Fruit fly (Drosophila melanogaster): ENCODE results near the gene toc.

The toc gene

DNA sequence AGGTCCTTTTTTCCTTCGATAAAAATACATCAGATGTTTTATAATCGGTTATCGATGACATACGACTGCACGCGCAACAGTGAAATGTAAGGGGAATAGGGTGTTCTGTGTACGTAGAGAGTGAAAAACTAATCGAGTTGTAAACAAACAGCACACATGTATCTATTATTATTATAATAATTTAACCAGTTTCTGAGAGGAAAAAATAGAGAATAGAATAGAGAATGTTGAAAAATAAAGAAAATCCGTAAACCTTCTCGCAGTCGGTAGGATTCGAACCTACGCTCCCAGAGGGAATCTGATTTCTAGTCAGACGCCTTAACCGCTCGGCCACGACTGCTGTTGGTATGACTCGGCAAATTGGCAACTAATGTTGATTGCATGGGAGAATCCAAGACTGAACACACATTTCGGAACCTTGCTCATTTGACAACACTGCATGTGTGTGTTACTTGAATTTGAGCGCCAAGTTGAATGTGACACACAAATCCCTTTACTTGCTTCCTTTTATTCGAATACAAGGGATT lies 28.2 kb upstream of the toc start (continued):
- no peak for TF ChIP-seq corto (GFP tag; optimal IDR thresholded peaks at IDR 0.05)
- no peak for TF ChIP-seq HLH54F (GFP tag; optimal IDR thresholded peaks at IDR 0.05)
- TF ChIP-seq kay (GFP tag; optimal IDR thresholded peaks at IDR 0.05): no peak
- peak; percentile 2 for TF ChIP-seq exex (tag; optimal IDR thresholded peaks at IDR 0.05)
- peak; percentile 18; the same call in 1 of the 2 replicates for TF ChIP-seq CG2129 (GFP tag; IDR thresholded peaks at IDR 0.05; ENCODE audit: partially characterized antibody)
- peak; percentile 75 for TF ChIP-seq stwl (tag; optimal IDR thresholded peaks at IDR 0.05)
- TF ChIP-seq Opbp (GFP tag; IDR thresholded peaks at IDR 0.05; ENCODE audit: partially characterized antibody): peak; percentile 94; the same call in 2 of the 3 replicates
- TF ChIP-seq HmgZ (tag; optimal IDR thresholded peaks at IDR 0.05): peak; percentile 53
- TF ChIP-seq usp (GFP tag; optimal IDR thresholded peaks at IDR 0.05): no peak
- TF ChIP-seq CG14441 (GFP tag; IDR thresholded peaks at IDR 0.05): no peak
- no peak for TF ChIP-seq CG12942 (GFP tag; optimal IDR thresholded peaks at IDR 0.05)
- TF ChIP-seq sna (GFP tag; IDR thresholded peaks at IDR 0.05; ENCODE audit: partially characterized antibody): peak; percentile 71
- TF ChIP-seq Sry-δ (GFP tag; optimal IDR thresholded peaks at IDR 0.05): no peak
- TF ChIP-seq lbe (GFP tag; optimal IDR thresholded peaks at IDR 0.05): peak; percentile 65
- peak; percentile 51 for TF ChIP-seq CG6813 (GFP tag; optimal IDR thresholded peaks at IDR 0.05)
- peak; percentile 58 for TF ChIP-seq Dref (GFP tag; IDR thresholded peaks at IDR 0.05)
- peak; percentile 0 for TF ChIP-seq CoRest (tag; optimal IDR thresholded peaks at IDR 0.05)
- TF ChIP-seq CG10462 (GFP tag; optimal IDR thresholded peaks at IDR 0.05): no peak
- TF ChIP-seq CG33213 (GFP tag; optimal IDR thresholded peaks at IDR 0.05): peak; percentile 33
- TF ChIP-seq aop (GFP tag; IDR thresholded peaks at IDR 0.05): no peak
- no peak for TF ChIP-seq CG1832 (GFP tag; optimal IDR thresholded peaks at IDR 0.05)
- TF ChIP-seq D (optimal IDR thresholded peaks at IDR 0.05): no peak
- TF ChIP-seq D (GFP tag; optimal IDR thresholded peaks at IDR 0.05): no peak
- peak; percentile 93 for TF ChIP-seq CG10267 (tag; optimal IDR thresholded peaks at IDR 0.05)
- no peak for TF ChIP-seq btn (GFP tag; optimal IDR thresholded peaks at IDR 0.05)
- no peak for TF ChIP-seq Abd-B (GFP tag; optimal IDR thresholded peaks at IDR 0.05)
- TF ChIP-seq cad (GFP tag; optimal IDR thresholded peaks at IDR 0.05): no peak
- TF ChIP-seq CG2889 (GFP tag; IDR thresholded peaks at IDR 0.05): no peak
- TF ChIP-seq ranshi (GFP tag; IDR thresholded peaks at IDR 0.05): no peak
- TF ChIP-seq bowl (GFP tag; IDR thresholded peaks at IDR 0.05): no peak
- peak; percentile 21 for TF ChIP-seq Fer3 (tag; optimal IDR thresholded peaks at IDR 0.05)
- no peak for TF ChIP-seq MESR4 (GFP tag; optimal IDR thresholded peaks at IDR 0.05)
- TF ChIP-seq p53 (GFP tag; optimal IDR thresholded peaks at IDR 0.05): no peak
- peak; percentile 39 for TF ChIP-seq CG34376 (GFP tag; optimal IDR thresholded peaks at IDR 0.05)
- TF ChIP-seq sr (GFP tag; IDR thresholded peaks at IDR 0.05): no peak
- TF ChIP-seq Fer1 (GFP tag; optimal IDR thresholded peaks at IDR 0.05): peak; percentile 60
- peak; percentile 49; the same call in 1 of the 2 replicates for TF ChIP-seq CG32532 (GFP tag; IDR thresholded peaks at IDR 0.05)
- TF ChIP-seq Med (GFP tag): no peak
- no peak for TF ChIP-seq CG7786 (GFP tag; optimal IDR thresholded peaks at IDR 0.05)
- TF ChIP-seq Meics (GFP tag; optimal IDR thresholded peaks at IDR 0.05): peak; percentile 19
- TF ChIP-seq CG7745 (tag; optimal IDR thresholded peaks at IDR 0.05): no peak
- TF ChIP-seq YL-1 (GFP tag; optimal IDR thresholded peaks at IDR 0.05): peak; percentile 23
- no peak for TF ChIP-seq zen (tag; optimal IDR thresholded peaks at IDR 0.05)
- peak; percentile 85 for TF ChIP-seq tna (GFP tag; IDR thresholded peaks at IDR 0.05; ENCODE audit: partially characterized antibody)
- peak; percentile 19 for TF ChIP-seq pzg (GFP tag; optimal IDR thresholded peaks at IDR 0.05)
- no peak for TF ChIP-seq Fer2 (tag; optimal IDR thresholded peaks at IDR 0.05)
- TF ChIP-seq bsh (GFP tag; optimal IDR thresholded peaks at IDR 0.05): no peak
- TF ChIP-seq C15 (GFP tag; IDR thresholded peaks at IDR 0.05): no peak
- TF ChIP-seq CG11085 (GFP tag; IDR thresholded peaks at IDR 0.05): no peak
- no peak for TF ChIP-seq eyg (GFP tag; optimal IDR thresholded peaks at IDR 0.05)
